Worm (Caenorhabditis elegans): ENCODE measurements around the gene ZK1248.15.

The ZK1248.15 gene

ce11 chrII:5872414-5872813 lies 34.1 kb upstream of the ZK1248.15 start:
- no peak for TF ChIP-seq tbx-37 (GFP tag; conservative IDR thresholded peaks at IDR 0.05)
- no peak for TF ChIP-seq hnd-1 (tag; optimal IDR thresholded peaks at IDR 0.05)
- TF ChIP-seq F13C5.2 (tag; optimal IDR thresholded peaks at IDR 0.05), result no peak
- no peak for TF ChIP-seq ceh-13 (GFP tag; optimal IDR thresholded peaks at IDR 0.05)
- TF ChIP-seq pes-1 (GFP tag; IDR thresholded peaks at IDR 0.05), result no peak
- TF ChIP-seq B0310.2 (tag; optimal IDR thresholded peaks at IDR 0.05), result no peak
- no peak for TF ChIP-seq ets-7 (tag; optimal IDR thresholded peaks at IDR 0.05)
- no peak for TF ChIP-seq flt-1 (GFP tag; IDR thresholded peaks at IDR 0.05)
- TF ChIP-seq hmbx-1 (tag; optimal IDR thresholded peaks at IDR 0.05), result no peak
- no peak for TF ChIP-seq aly-1 (tag; optimal IDR thresholded peaks at IDR 0.05)
- TF ChIP-seq ceh-36 (tag; optimal IDR thresholded peaks at IDR 0.05), result no peak
- TF ChIP-seq tra-4 (tag; optimal IDR thresholded peaks at IDR 0.05), result no peak
- no peak for TF ChIP-seq hmg-4 (GFP tag; optimal IDR thresholded peaks at IDR 0.05)
- TF ChIP-seq scrt-1 (GFP tag; IDR thresholded peaks at IDR 0.05), result no peak
- TF ChIP-seq sea-1 (GFP tag; conservative IDR thresholded peaks at IDR 0.05), result no peak

ce11 chrII:5871508-5871907 lies 33.2 kb upstream of the ZK1248.15 start:
- TF ChIP-seq tbx-11 (GFP tag; IDR thresholded peaks at IDR 0.05) (no peak), scrt-1 (GFP tag; IDR thresholded peaks at IDR 0.05) (no peak), B0310.2 (tag; optimal IDR thresholded peaks at IDR 0.05) (no peak), pes-1 (GFP tag; IDR thresholded peaks at IDR 0.05) (no peak), flt-1 (GFP tag; IDR thresholded peaks at IDR 0.05) (no peak), hmg-4 (GFP tag; optimal IDR thresholded peaks at IDR 0.05) (no peak), ets-7 (tag; optimal IDR thresholded peaks at IDR 0.05) (no peak), ceh-36 (tag; optimal IDR thresholded peaks at IDR 0.05) (no peak), hmbx-1 (tag; optimal IDR thresholded peaks at IDR 0.05) (no peak), F13C5.2 (tag; optimal IDR thresholded peaks at IDR 0.05) (no peak), aly-1 (tag; optimal IDR thresholded peaks at IDR 0.05) (no peak)

- TF ChIP-seq tbx-11 (GFP tag; IDR thresholded peaks at IDR 0.05) (no peak), ama-1 (optimal IDR thresholded peaks at IDR 0.05) (no peak), F13C5.2 (tag; optimal IDR thresholded peaks at IDR 0.05) (no peak), hnd-1 (tag; optimal IDR thresholded peaks at IDR 0.05) (no peak), tra-4 (tag; optimal IDR thresholded peaks at IDR 0.05) (no peak), hmg-4 (GFP tag; optimal IDR thresholded peaks at IDR 0.05) (no peak), aly-1 (tag; optimal IDR thresholded peaks at IDR 0.05) (no peak), ceh-36 (tag; optimal IDR thresholded peaks at IDR 0.05) (no peak), flt-1 (GFP tag; IDR thresholded peaks at IDR 0.05) (no peak), scrt-1 (GFP tag; IDR thresholded peaks at IDR 0.05) (no peak), sea-1 (GFP tag; conservative IDR thresholded peaks at IDR 0.05) (no peak)
These were observed 28.6 kb upstream of the ZK1248.15 start for ce11 chrII:5866920-5867319.

- TF ChIP-seq B0310.2 (tag; optimal IDR thresholded peaks at IDR 0.05) (no peak), hmbx-1 (tag; optimal IDR thresholded peaks at IDR 0.05) (no peak), ets-7 (tag; optimal IDR thresholded peaks at IDR 0.05) (no peak), tbx-11 (GFP tag; IDR thresholded peaks at IDR 0.05) (no peak), ceh-13 (GFP tag; optimal IDR thresholded peaks at IDR 0.05) (no peak), aly-1 (tag; optimal IDR thresholded peaks at IDR 0.05) (no peak), hnd-1 (tag; optimal IDR thresholded peaks at IDR 0.05) (no peak), tbx-37 (GFP tag; conservative IDR thresholded peaks at IDR 0.05) (no peak), tra-4 (tag; optimal IDR thresholded peaks at IDR 0.05) (no peak), ama-1 (optimal IDR thresholded peaks at IDR 0.05) (no peak), sea-1 (GFP tag; conservative IDR thresholded peaks at IDR 0.05) (no peak), scrt-1 (GFP tag; IDR thresholded peaks at IDR 0.05) (no peak), F13C5.2 (tag; optimal IDR thresholded peaks at IDR 0.05) (no peak)
These were observed 27.3 kb upstream of the ZK1248.15 start, which contains the start of gene F55C12.19 for ce11 chrII:5865405-5866308. Gene F55C12.19, plus strand, starts transcription at chrII:5866139.

DNA sequence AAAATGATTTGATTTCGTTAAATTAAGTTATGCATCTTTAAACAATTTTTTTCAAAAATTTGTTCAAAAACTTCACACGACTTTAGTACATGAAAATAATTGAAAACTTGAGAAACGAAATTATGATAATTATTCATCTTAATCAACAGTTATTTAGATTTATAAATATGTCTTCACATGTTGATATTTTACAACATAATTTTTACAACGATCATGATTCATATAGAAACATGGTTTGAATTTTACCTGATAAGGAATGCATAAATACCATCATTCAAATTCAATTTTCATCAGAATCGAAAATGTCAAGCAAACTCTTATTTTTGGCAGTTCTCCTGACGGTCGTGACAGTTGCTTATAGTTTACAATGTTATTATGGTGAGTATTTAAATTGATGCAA lies 25.5 kb upstream of the ZK1248.15 start, which contains the start of gene tag-234:
tag-234 (plus strand) TSS at position 301 of the 400 bp plus-strand sequence.
- TF ChIP-seq hnd-1 (tag; optimal IDR thresholded peaks at IDR 0.05) (no peak), ets-7 (tag; optimal IDR thresholded peaks at IDR 0.05) (no peak), hmbx-1 (tag; optimal IDR thresholded peaks at IDR 0.05) (no peak), aly-1 (tag; optimal IDR thresholded peaks at IDR 0.05) (no peak), ceh-36 (tag; optimal IDR thresholded peaks at IDR 0.05) (no peak), tbx-37 (GFP tag; conservative IDR thresholded peaks at IDR 0.05) (no peak), scrt-1 (GFP tag; IDR thresholded peaks at IDR 0.05) (no peak), pes-1 (GFP tag; IDR thresholded peaks at IDR 0.05) (no peak), B0310.2 (tag; optimal IDR thresholded peaks at IDR 0.05) (no peak), tra-4 (tag; optimal IDR thresholded peaks at IDR 0.05) (no peak)

- TF ChIP-seq ama-1 (optimal IDR thresholded peaks at IDR 0.05) (no peak), flt-1 (GFP tag; IDR thresholded peaks at IDR 0.05) (no peak), tra-4 (tag; optimal IDR thresholded peaks at IDR 0.05) (no peak), ceh-13 (GFP tag; optimal IDR thresholded peaks at IDR 0.05) (no peak), B0310.2 (tag; optimal IDR thresholded peaks at IDR 0.05) (no peak), hmg-4 (GFP tag; optimal IDR thresholded peaks at IDR 0.05) (no peak), ceh-36 (tag; optimal IDR thresholded peaks at IDR 0.05) (no peak), tbx-37 (GFP tag; conservative IDR thresholded peaks at IDR 0.05) (no peak), ets-7 (tag; optimal IDR thresholded peaks at IDR 0.05) (no peak), F13C5.2 (tag; optimal IDR thresholded peaks at IDR 0.05) (no peak), hmbx-1 (tag; optimal IDR thresholded peaks at IDR 0.05) (no peak), scrt-1 (GFP tag; IDR thresholded peaks at IDR 0.05) (no peak)
These were observed 22.3 kb upstream of the ZK1248.15 start for ce11 chrII:5860621-5861020.

ce11 chrII:5858322-5858721 lies 20.0 kb upstream of the ZK1248.15 start, which contains the start of gene F55C12.4:
Gene F55C12.4, minus strand, starts transcription at chrII:5858422.
- TF ChIP-seq pes-1 (GFP tag; IDR thresholded peaks at IDR 0.05) (no peak), tra-4 (tag; optimal IDR thresholded peaks at IDR 0.05) (no peak)

Data from whole organism, early embryonic.